Worm (Caenorhabditis elegans) whole organism, late embryonic: ENCODE results near the gene fbxa-202.

Source experiments
- elt-2 ChIP-seq: sonication (generic microtip); optimal IDR thresholded peaks from 2 replicates; lab custom pipeline; 2016; ENCODE audit warnings: missing genetic modification reagents, missing genetic modification characterization, missing compliant biosample characterization
- pha-4 ChIP-seq: fragments of 150-350 bp; optimal IDR thresholded peaks from 2 replicates; lab custom pipeline; 2018; ENCODE audit warnings: missing biosample characterization, missing genetic modification reagents, missing genetic modification characterization
- ref-2 ChIP-seq: sonication (generic microtip); optimal IDR thresholded peaks from 2 replicates; lab custom pipeline; 2016; ENCODE audit warnings: missing genetic modification characterization, missing compliant biosample characterization

DNA sequence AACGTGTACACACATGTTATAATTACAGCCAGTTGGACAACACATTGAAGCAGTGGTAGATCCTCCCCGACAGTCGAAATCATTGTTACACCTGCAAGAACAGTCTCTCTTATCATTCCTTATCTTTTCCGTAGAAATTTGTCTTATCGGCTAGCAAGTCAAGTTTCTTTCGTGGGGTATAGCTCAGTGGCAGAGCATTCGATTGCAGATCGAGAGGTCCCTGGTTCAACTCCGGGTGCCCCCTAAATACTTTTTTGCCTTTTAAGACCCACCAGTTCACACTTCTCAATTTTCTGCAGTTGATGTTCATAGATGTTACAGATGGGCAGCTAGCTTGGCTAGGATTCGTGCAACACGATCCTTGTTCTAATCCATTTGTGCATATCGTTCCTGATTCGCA is 8.1 kb downstream of the fbxa-202 start:
- no peak for TF ChIP-seq ref-2
- TF ChIP-seq pha-4 (tag; lab: Kevin White, UChicago), result no peak
- no peak for TF ChIP-seq elt-2 (tag; lab: Kevin White, UChicago)
